Fruit fly (Drosophila melanogaster): ENCODE data around the gene U4-U6-60K.
A peak's percentile ranks its signal among the peaks of the same experiment; 100 is the strongest.

U4-U6-60K gene

DNA sequence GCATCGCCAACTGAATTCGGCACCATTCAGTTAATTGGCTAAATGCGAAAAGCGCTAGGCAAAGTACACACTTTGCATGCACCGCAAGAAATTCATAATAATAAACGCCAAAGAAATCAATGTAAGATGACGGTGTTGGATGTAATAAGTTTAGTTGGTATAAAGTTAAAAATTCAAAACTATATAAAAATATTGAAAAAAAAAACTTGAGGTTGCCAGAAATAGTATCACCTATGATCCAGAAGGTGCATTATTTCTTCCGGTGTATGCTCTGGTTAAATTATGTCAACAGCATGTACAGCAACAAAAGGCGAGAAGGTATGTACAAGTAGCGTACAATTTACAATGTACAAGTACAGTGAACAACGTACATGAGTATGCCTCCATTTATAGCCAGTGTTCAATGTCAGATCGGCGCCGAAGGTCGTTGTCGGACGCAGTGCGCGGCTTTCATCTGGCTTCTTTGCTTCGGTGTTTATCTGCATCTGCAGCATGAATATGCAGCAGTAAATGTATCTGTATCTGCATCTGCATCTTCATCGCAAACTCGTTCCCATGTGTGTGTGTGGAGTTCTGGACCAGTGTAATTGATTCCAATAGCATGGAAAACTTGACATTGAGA, 16.7 kb downstream of the U4-U6-60K start (continued):
- no peak for TF ChIP-seq ewg (GFP tag; optimal IDR thresholded peaks at IDR 0.05)
- TF ChIP-seq Usf (GFP tag; optimal IDR thresholded peaks at IDR 0.05) = no peak
- TF ChIP-seq Bdp1 (GFP tag; optimal IDR thresholded peaks at IDR 0.05) = no peak
- no peak for TF ChIP-seq bbx (GFP tag; IDR thresholded peaks at IDR 0.05; ENCODE audit: partially characterized antibody)
- TF ChIP-seq D19B (GFP tag; optimal IDR thresholded peaks at IDR 0.05) = no peak
- TF ChIP-seq Gsc (GFP tag; IDR thresholded peaks at IDR 0.05) = no peak
- TF ChIP-seq vvl (GFP tag; IDR thresholded peaks at IDR 0.05) = peak; percentile 10; the same call in 1 of the 2 replicates
- TF ChIP-seq amos (GFP tag; IDR thresholded peaks at IDR 0.05; ENCODE audit: partially characterized antibody) = no peak
- TF ChIP-seq CG13123 (GFP tag; optimal IDR thresholded peaks at IDR 0.05) = no peak
- TF ChIP-seq Tbp (GFP tag; optimal IDR thresholded peaks at IDR 0.05) = no peak
- no peak for TF ChIP-seq vnd (GFP tag; IDR thresholded peaks at IDR 0.05; ENCODE audit: partially characterized antibody)
- TF ChIP-seq CG33557 (GFP tag; optimal IDR thresholded peaks at IDR 0.05) = no peak
- 0 out of 2 replicates have a peak, but pooled peaks have one; percentile 40 for TF ChIP-seq CG31441 (GFP tag; IDR thresholded peaks at IDR 0.05)
- TF ChIP-seq ro (GFP tag; IDR thresholded peaks at IDR 0.05) = no peak
- peak; percentile 15 for TF ChIP-seq Six4 (GFP tag; optimal IDR thresholded peaks at IDR 0.05)
- no peak for TF ChIP-seq sc (optimal IDR thresholded peaks at IDR 0.05)
- no peak for TF ChIP-seq sc (GFP tag; optimal IDR thresholded peaks at IDR 0.05)
- peak; percentile 35 for TF ChIP-seq unpg (GFP tag; optimal IDR thresholded peaks at IDR 0.05)
- TF ChIP-seq CG1603 (tag; optimal IDR thresholded peaks at IDR 0.05) = no peak
- no peak for TF ChIP-seq GATAe (GFP tag; conservative IDR thresholded peaks at IDR 0.05)
- no peak for TF ChIP-seq tup (GFP tag; optimal IDR thresholded peaks at IDR 0.05)
- no peak for TF ChIP-seq CG6654 (GFP tag; optimal IDR thresholded peaks at IDR 0.05)
- TF ChIP-seq Sox100B (GFP tag; optimal IDR thresholded peaks at IDR 0.05) = peak; percentile 15
- TF ChIP-seq Pdp1 (GFP tag; optimal IDR thresholded peaks at IDR 0.05) = peak in 1 of 2 experiments; percentile 33
- peak; percentile 11 for TF ChIP-seq CG10267 (tag; optimal IDR thresholded peaks at IDR 0.05)
- no peak for TF ChIP-seq MBD-R2 (GFP tag; IDR thresholded peaks at IDR 0.05)
- TF ChIP-seq fd64A (GFP tag; optimal IDR thresholded peaks at IDR 0.05) = no peak
- no peak for TF ChIP-seq CG8281 (tag; optimal IDR thresholded peaks at IDR 0.05)
- peak; percentile 54 for TF ChIP-seq nom (GFP tag; optimal IDR thresholded peaks at IDR 0.05)
- TF ChIP-seq sug (tag; optimal IDR thresholded peaks at IDR 0.05) = no peak
- TF ChIP-seq vfl (GFP tag; optimal IDR thresholded peaks at IDR 0.05) = no peak
- no peak for TF ChIP-seq HmgZ (tag; optimal IDR thresholded peaks at IDR 0.05)
- no peak for TF ChIP-seq CG17328 (GFP tag; IDR thresholded peaks at IDR 0.05)
- TF ChIP-seq CG2712 (tag; optimal IDR thresholded peaks at IDR 0.05) = peak; percentile 9
- no peak for TF ChIP-seq bigmax (GFP tag; optimal IDR thresholded peaks at IDR 0.05)
- peak; percentile 29; the same call in 1 of the 2 replicates for TF ChIP-seq CG6689 (GFP tag; IDR thresholded peaks at IDR 0.05)
- peak; percentile 8 for TF ChIP-seq CG14710 (tag; optimal IDR thresholded peaks at IDR 0.05)
- peak; percentile 27 for TF ChIP-seq fd96Cb (tag; optimal IDR thresholded peaks at IDR 0.05)
- no peak for TF ChIP-seq CG42726 (GFP tag; IDR thresholded peaks at IDR 0.05; ENCODE audit: partially characterized antibody)
- no peak for TF ChIP-seq CG9437 (GFP tag; optimal IDR thresholded peaks at IDR 0.05)
- TF ChIP-seq CG5245 (GFP tag; optimal IDR thresholded peaks at IDR 0.05) = peak; percentile 23
- TF ChIP-seq NfI (GFP tag; optimal IDR thresholded peaks at IDR 0.05) = peak; percentile 10
- TF ChIP-seq CG7839 (tag; optimal IDR thresholded peaks at IDR 0.05) = peak; percentile 51
- peak; percentile 22 for TF ChIP-seq CG12942 (GFP tag; optimal IDR thresholded peaks at IDR 0.05)
- peak; percentile 40; the same call in 2 of the 3 replicates for TF ChIP-seq row (GFP tag; IDR thresholded peaks at IDR 0.05)
- TF ChIP-seq CG7271 (tag; optimal IDR thresholded peaks at IDR 0.05) = no peak
- no peak for TF ChIP-seq btn (GFP tag; optimal IDR thresholded peaks at IDR 0.05)
- TF ChIP-seq cad (GFP tag; optimal IDR thresholded peaks at IDR 0.05) = no peak
- peak; percentile 47 for TF ChIP-seq Sox102F (GFP tag; optimal IDR thresholded peaks at IDR 0.05)
- peak; percentile 1 for TF ChIP-seq CG2875 (GFP tag; optimal IDR thresholded peaks at IDR 0.05)
